Worm (Caenorhabditis elegans) whole organism, L3 larva: ENCODE measurements around the gene dgk-3.

Experiments used
- ZK546.5 ChIP-seq: sonication (generic microtip); optimal IDR thresholded peaks from 2 replicates; lab custom pipeline; 2017; ENCODE audit warnings: missing biosample characterization, missing genetic modification characterization
- aly-2 ChIP-seq: fragments of 150-350 bp; optimal IDR thresholded peaks from 2 replicates; lab custom pipeline; 2014; ENCODE audit warnings: missing biosample characterization, missing genetic modification characterization
- ceh-16 ChIP-seq: sonication (generic microtip); optimal IDR thresholded peaks from 2 replicates; lab custom pipeline; 2017; ENCODE audit warnings: missing biosample characterization, missing genetic modification characterization
- ceh-82 ChIP-seq: fragments of 150-350 bp; optimal IDR thresholded peaks from 2 replicates; lab custom pipeline; 2014; ENCODE audit warnings: missing biosample characterization, missing genetic modification characterization
- ceh-9 ChIP-seq: sonication (generic microtip); optimal IDR thresholded peaks from 2 replicates; lab custom pipeline; 2018; ENCODE audit warnings: missing biosample characterization, missing genetic modification characterization
- daf-12 ChIP-seq: fragments of 150-350 bp; optimal IDR thresholded peaks from 2 replicates; lab custom pipeline; 2014; ENCODE audit warnings: missing biosample characterization, missing genetic modification reagents, missing genetic modification characterization
- egl-27 ChIP-seq: sonication (generic microtip); optimal IDR thresholded peaks from 4 replicates; lab custom pipeline; 2017; ENCODE audit warnings: missing biosample characterization, missing genetic modification reagents, missing genetic modification characterization
- elt-2 ChIP-seq: sonication (generic microtip); optimal IDR thresholded peaks from 2 replicates; lab custom pipeline; 2016; ENCODE audit warnings: missing genetic modification reagents, mild to moderate bottlenecking, missing genetic modification characterization, missing compliant biosample characterization
- elt-3 ChIP-seq, 3 experiments: fragments of 150-350 bp in 1 of 3; sonication (generic microtip) in 2 of 3; optimal IDR thresholded peaks; 2 replicates in 2 of 3; 4 replicates in 1 of 3; lab custom pipeline; 2014 to 2017; ENCODE audit warnings: missing biosample characterization in 3 of 3, missing genetic modification characterization in 3 of 3
- eor-1 ChIP-seq, 2 experiments: fragments of 150-350 bp; optimal IDR thresholded peaks; 2 replicates each; lab custom pipeline; 2014 to 2018; ENCODE audit warnings: missing biosample characterization in 2 of 2, missing genetic modification characterization in 2 of 2
- fos-1 ChIP-seq: fragments of 150-350 bp; optimal IDR thresholded peaks from 2 replicates; lab custom pipeline; 2014; ENCODE audit warnings: missing biosample characterization, missing genetic modification characterization
- hmg-11 ChIP-seq: sonication (generic microtip); optimal IDR thresholded peaks from 2 replicates; lab custom pipeline; 2016; ENCODE audit warnings: missing genetic modification characterization, missing compliant biosample characterization
- lin-39 ChIP-seq: fragments of 150-350 bp; optimal IDR thresholded peaks from 2 replicates; lab custom pipeline; 2018; ENCODE audit warnings: missing biosample characterization, missing genetic modification reagents, missing genetic modification characterization
- lsy-12 ChIP-seq: sonication (generic microtip); optimal IDR thresholded peaks from 2 replicates; lab custom pipeline; 2016; ENCODE audit warnings: mild to moderate bottlenecking, missing genetic modification characterization, missing compliant biosample characterization
- mdl-1 ChIP-seq: fragments of 150-350 bp; optimal IDR thresholded peaks from 2 replicates; lab custom pipeline; 2014; ENCODE audit warnings: missing biosample characterization, missing genetic modification characterization
- nfya-1 ChIP-seq: sonication (generic microtip); optimal IDR thresholded peaks from 2 replicates; lab custom pipeline; 2017; ENCODE audit warnings: missing genetic modification characterization, mild to moderate bottlenecking, missing compliant biosample characterization, antibody characterized with exemption, moderate library complexity; ENCODE audit not compliant: insufficient read depth
- nhr-11 ChIP-seq: fragments of 150-350 bp; optimal IDR thresholded peaks from 2 replicates; lab custom pipeline; 2014; ENCODE audit warnings: missing biosample characterization, missing genetic modification characterization
- nhr-12 ChIP-seq: fragments of 150-350 bp; optimal IDR thresholded peaks from 2 replicates; lab custom pipeline; 2014; ENCODE audit warnings: missing biosample characterization, missing genetic modification characterization
- nhr-23 ChIP-seq: fragments of 150-350 bp; optimal IDR thresholded peaks from 2 replicates; lab custom pipeline; 2014; ENCODE audit warnings: missing biosample characterization, missing genetic modification reagents, missing genetic modification characterization
- nhr-237 ChIP-seq: fragments of 150-350 bp; optimal IDR thresholded peaks from 2 replicates; lab custom pipeline; 2014; ENCODE audit warnings: missing biosample characterization, missing genetic modification characterization
- nhr-25 ChIP-seq: sonication (generic microtip); optimal IDR thresholded peaks from 2 replicates; lab custom pipeline; 2017; ENCODE audit warnings: missing biosample characterization, missing genetic modification characterization
- nhr-28 ChIP-seq: fragments of 150-350 bp; optimal IDR thresholded peaks from 2 replicates; lab custom pipeline; 2014; ENCODE audit warnings: missing biosample characterization, missing genetic modification characterization
- nhr-43 ChIP-seq: sonication (generic microtip); optimal IDR thresholded peaks from 2 replicates; lab custom pipeline; 2016; ENCODE audit warnings: mild to moderate bottlenecking, missing genetic modification characterization, missing compliant biosample characterization; ENCODE audit not compliant: poor library complexity, severe bottlenecking
- nhr-67 ChIP-seq: fragments of 150-350 bp; optimal IDR thresholded peaks from 2 replicates; lab custom pipeline; 2014; ENCODE audit warnings: missing biosample characterization, missing genetic modification characterization
- nhr-76 ChIP-seq: fragments of 150-350 bp; sonication (generic microtip); optimal IDR thresholded peaks from 5 replicates; lab custom pipeline; 2014; ENCODE audit warnings: missing biosample characterization, missing genetic modification characterization
- nhr-77 ChIP-seq: fragments of 150-350 bp; optimal IDR thresholded peaks from 2 replicates; lab custom pipeline; 2014; ENCODE audit warnings: missing biosample characterization, missing genetic modification characterization
- pha-4 ChIP-seq: fragments of 150-350 bp; optimal IDR thresholded peaks from 2 replicates; lab custom pipeline; 2014; ENCODE audit warnings: missing biosample characterization, missing genetic modification reagents, missing genetic modification characterization
- pqm-1 ChIP-seq: fragments of 150-350 bp; optimal IDR thresholded peaks from 2 replicates; lab custom pipeline; 2017; ENCODE audit warnings: missing biosample characterization, missing genetic modification characterization, inconsistent platforms
- sea-2 ChIP-seq: fragments of 150-350 bp; sonication (generic microtip); optimal IDR thresholded peaks from 4 replicates; lab custom pipeline; 2014; ENCODE audit warnings: missing biosample characterization, missing genetic modification reagents, missing genetic modification characterization
- snpc-4 ChIP-seq: fragments of 150-350 bp; optimal IDR thresholded peaks from 2 replicates; lab custom pipeline; 2014; ENCODE audit warnings: missing biosample characterization, missing genetic modification characterization
- unc-39 ChIP-seq: sonication (generic microtip); optimal IDR thresholded peaks from 4 replicates; lab custom pipeline; 2017; ENCODE audit warnings: missing biosample characterization, missing genetic modification characterization
- ztf-11 ChIP-seq: fragments of 150-350 bp; optimal IDR thresholded peaks from 2 replicates; lab custom pipeline; 2014; ENCODE audit warnings: missing biosample characterization, missing genetic modification characterization
- ztf-4 ChIP-seq: fragments of 150-350 bp; optimal IDR thresholded peaks from 2 replicates; lab custom pipeline; 2014; ENCODE audit warnings: missing biosample characterization, missing genetic modification characterization

Gene dgk-3

ce11 chrIII:9143911-9144310 is 19.0 kb upstream of the dgk-3 start, which contains the start of gene ZK512.11:
TSS of gene ZK512.11 (plus strand) at chrIII:9144211.
- no peak for TF ChIP-seq ztf-11 (tag; lab: Kevin White, UChicago)
- peak; percentile 7 for TF ChIP-seq hmg-11
- TF ChIP-seq nfya-1 (tag; lab: Kevin White, UChicago) = peak; percentile 11

ce11 chrIII:9144744-9145390 is 18.0 kb upstream of the dgk-3 start, which contains the start of the genes ZK512.2 and ZK512.4:
TSS of gene ZK512.2 (minus strand) at chrIII:9144794.
TSS of gene ZK512.4 (plus strand) at chrIII:9145340.
- TF ChIP-seq eor-1 (tag; optimal IDR thresholded peaks at IDR 0.05; lab: Kevin White, UChicago) (no peak), fos-1 (tag; lab: Kevin White, UChicago) (no peak), pha-4 (peak; percentile 52)

- TF ChIP-seq ceh-16 (no peak), eor-1 (tag; optimal IDR thresholded peaks at IDR 0.05; lab: Kevin White, UChicago) (no peak), ceh-9 (tag; lab: Kevin White, UChicago) (no peak), ceh-82 (tag; lab: Kevin White, UChicago) (no peak), pha-4 (no peak), nfya-1 (tag; lab: Kevin White, UChicago) (no peak), nhr-28 (tag; lab: Kevin White, UChicago) (no peak), nhr-12 (tag; lab: Kevin White, UChicago) (no peak), unc-39 (tag; lab: Kevin White, UChicago) (no peak), elt-2 (tag; lab: Kevin White, UChicago) (no peak), nhr-67 (tag; lab: Kevin White, UChicago) (no peak), ztf-4 (tag; lab: Kevin White, UChicago) (no peak), aly-2 (tag; lab: Kevin White, UChicago) (no peak), ZK546.5 (tag; lab: Kevin White, UChicago) (no peak), lsy-12 (tag; lab: Kevin White, UChicago) (no peak), nhr-25 (no peak), nhr-77 (tag; lab: Kevin White, UChicago) (no peak), daf-12 (tag; lab: Kevin White, UChicago) (no peak), pqm-1 (tag; lab: Kevin White, UChicago) (no peak), nhr-11 (tag; lab: Kevin White, UChicago) (no peak)
Measured at ce11 chrIII:9145765-9146164, 17.1 kb upstream of the dgk-3 start, which contains the start of gene ZK512.8. TSS of gene ZK512.8 (plus strand) at chrIII:9146065.

- TF ChIP-seq eor-1 (tag; optimal IDR thresholded peaks at IDR 0.05; lab: Kevin White, UChicago) = no peak
Measured at ce11 chrIII:9149132-9149531, 13.7 kb upstream of the dgk-3 start.

ce11 chrIII:9151782-9152181 is 11.1 kb upstream of the dgk-3 start:
- no peak for TF ChIP-seq nhr-76 (tag; lab: Kevin White, UChicago)
- TF ChIP-seq egl-27 (tag; lab: Kevin White, UChicago) = no peak
- no peak for TF ChIP-seq nhr-77 (tag; lab: Kevin White, UChicago)
- no peak for TF ChIP-seq ztf-4 (tag; lab: Kevin White, UChicago)
- TF ChIP-seq nfya-1 (tag; lab: Kevin White, UChicago) = peak; percentile 52
- TF ChIP-seq, all 47 proteins: peak for 1

DNA sequence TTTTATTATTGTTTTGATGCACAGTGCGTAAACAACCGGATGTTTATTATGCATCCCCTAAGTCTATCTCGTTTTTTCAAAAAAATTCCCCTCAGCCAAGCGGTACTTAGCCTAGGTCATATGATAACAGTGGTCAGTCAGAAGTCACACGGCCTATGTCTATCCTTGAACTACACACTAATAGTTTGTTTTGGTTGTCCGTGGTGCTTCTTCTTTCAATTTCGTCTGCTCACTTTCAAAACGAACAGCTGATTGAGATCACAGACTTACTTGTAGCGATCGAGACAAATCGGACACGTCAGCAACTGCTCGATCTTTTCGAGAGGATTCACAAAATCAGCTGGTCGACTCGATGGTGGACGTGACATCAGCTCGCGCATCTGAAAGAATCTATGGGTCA is 9.9 kb upstream of the dgk-3 start:
- TF ChIP-seq ceh-9 (tag; lab: Kevin White, UChicago) = no peak
- TF ChIP-seq nhr-23 (tag; lab: Kevin White, UChicago) = no peak

- no peak for TF ChIP-seq elt-3 (tag; optimal IDR thresholded peaks at IDR 0.05; lab: Kevin White, UChicago)
- TF ChIP-seq snpc-4 (tag; lab: Kevin White, UChicago) = no peak
- TF ChIP-seq nhr-28 (tag; lab: Kevin White, UChicago) = no peak
- no peak for TF ChIP-seq mdl-1 (tag; lab: Kevin White, UChicago)
- no peak for TF ChIP-seq nhr-77 (tag; lab: Kevin White, UChicago)
- TF ChIP-seq ceh-82 (tag; lab: Kevin White, UChicago) = no peak
- no peak for TF ChIP-seq lin-39 (tag; lab: Kevin White, UChicago)
- no peak for TF ChIP-seq eor-1 (tag; optimal IDR thresholded peaks at IDR 0.05; lab: Kevin White, UChicago)
- no peak for TF ChIP-seq nhr-43
- TF ChIP-seq nhr-237 (tag; lab: Kevin White, UChicago) = no peak
- TF ChIP-seq sea-2 (GFP tag; lab: Kevin White, UChicago) = no peak
- no peak for TF ChIP-seq ztf-11 (tag; lab: Kevin White, UChicago)
Measured at ce11 chrIII:9153809-9154208, 9.1 kb upstream of the dgk-3 start, which contains the start of gene nhl-1. TSS of gene nhl-1 (minus strand) at chrIII:9153909.
